Worm (Caenorhabditis elegans) whole organism, late embryonic: ENCODE data around the gene sri-48.

Experiments
- C38D4.7 ChIP-seq: fragments of 200-800 bp; sonication (Bioruptor generic); optimal IDR thresholded peaks from 2 replicates; lab custom pipeline; 2018; ENCODE audit warnings: mild to moderate bottlenecking, missing genetic modification characterization, moderate library complexity, missing compliant biosample characterization
- K09A11.1 ChIP-seq: sonication (generic microtip); optimal IDR thresholded peaks from 2 replicates; lab custom pipeline; 2017; ENCODE audit warnings: antibody characterized with exemption, mild to moderate bottlenecking, missing genetic modification characterization, missing compliant biosample characterization; ENCODE audit not compliant: insufficient read depth
- T23F11.4 ChIP-seq: fragments of 200-800 bp; sonication (Bioruptor generic); optimal IDR thresholded peaks from 2 replicates; lab custom pipeline; 2018; ENCODE audit warnings: mild to moderate bottlenecking, missing genetic modification characterization, missing compliant biosample characterization
- ceh-2 ChIP-seq: sonication (generic microtip); optimal IDR thresholded peaks from 2 replicates; lab custom pipeline; 2016; ENCODE audit warnings: missing genotype, missing genetic modification characterization, missing compliant biosample characterization
- ceh-24 ChIP-seq: sonication (generic microtip); optimal IDR thresholded peaks from 2 replicates; lab custom pipeline; 2016; ENCODE audit warnings: mild to moderate bottlenecking, missing genetic modification characterization, missing compliant biosample characterization
- ceh-31 ChIP-seq: sonication (generic microtip); optimal IDR thresholded peaks from 2 replicates; lab custom pipeline; 2016; ENCODE audit warnings: missing genetic modification characterization, missing compliant biosample characterization
- ceh-45 ChIP-seq: fragments of 200-800 bp; sonication (Bioruptor generic); IDR thresholded peaks from 2 replicates; pipeline ENCODE4 v1.3.6; 2022; ENCODE audit warnings: missing genetic modification reagents, missing genetic modification characterization, missing compliant biosample characterization
- ceh-48 ChIP-seq: sonication (generic microtip); optimal IDR thresholded peaks from 2 replicates; lab custom pipeline; 2016; ENCODE audit warnings: missing genetic modification characterization, inconsistent platforms, missing compliant biosample characterization
- che-1 ChIP-seq: sonication (generic microtip); optimal IDR thresholded peaks from 2 replicates; lab custom pipeline; 2016; ENCODE audit warnings: mild to moderate bottlenecking, missing genetic modification characterization, missing compliant biosample characterization
- dmd-4 ChIP-seq: sonication (generic microtip); optimal IDR thresholded peaks from 2 replicates; lab custom pipeline; 2016; ENCODE audit warnings: borderline replicate concordance, missing genetic modification characterization, missing compliant biosample characterization
- dve-1 ChIP-seq: sonication (generic microtip); optimal IDR thresholded peaks from 2 replicates; lab custom pipeline; 2017; ENCODE audit warnings: antibody characterized with exemption, mild to moderate bottlenecking, missing genetic modification characterization, missing compliant biosample characterization
- elt-2 ChIP-seq: sonication (generic microtip); optimal IDR thresholded peaks from 2 replicates; lab custom pipeline; 2016; ENCODE audit warnings: missing genetic modification reagents, missing genetic modification characterization, missing compliant biosample characterization
- ets-4 ChIP-seq: sonication (generic microtip); optimal IDR thresholded peaks from 2 replicates; lab custom pipeline; 2016; ENCODE audit warnings: missing genetic modification characterization, missing compliant biosample characterization
- eyg-1 ChIP-seq: sonication (generic microtip); optimal IDR thresholded peaks from 2 replicates; lab custom pipeline; 2016; ENCODE audit warnings: missing genotype, missing genetic modification characterization, missing compliant biosample characterization
- fax-1 ChIP-seq: sonication (generic microtip); optimal IDR thresholded peaks from 2 replicates; lab custom pipeline; 2016; ENCODE audit warnings: missing genotype, missing genetic modification characterization, missing compliant biosample characterization
- hlh-13 ChIP-seq: fragments of 200-800 bp; sonication (Bioruptor generic); optimal IDR thresholded peaks from 2 replicates; lab custom pipeline; 2018; ENCODE audit warnings: mild to moderate bottlenecking, missing genetic modification characterization, missing compliant biosample characterization
- hlh-15 ChIP-seq: sonication (generic microtip); optimal IDR thresholded peaks from 2 replicates; lab custom pipeline; 2016; ENCODE audit warnings: missing genetic modification characterization, missing compliant biosample characterization
- hlh-6 ChIP-seq: sonication (generic microtip); optimal IDR thresholded peaks from 2 replicates; lab custom pipeline; 2016; ENCODE audit warnings: missing genotype, missing genetic modification characterization, missing compliant biosample characterization
- hlh-8 ChIP-seq: sonication (generic microtip); optimal IDR thresholded peaks from 2 replicates; lab custom pipeline; 2016; ENCODE audit warnings: missing genotype, missing genetic modification characterization, missing compliant biosample characterization
- lin-11 ChIP-seq: fragments of 200-800 bp; sonication (Bioruptor generic); optimal IDR thresholded peaks from 2 replicates; lab custom pipeline; 2018; ENCODE audit warnings: mild to moderate bottlenecking, missing genetic modification characterization, missing compliant biosample characterization
- mec-3 ChIP-seq: sonication (generic microtip); optimal IDR thresholded peaks from 2 replicates; lab custom pipeline; 2016; ENCODE audit warnings: borderline replicate concordance, missing genetic modification characterization, missing compliant biosample characterization
- nfya-1 ChIP-seq: sonication (generic microtip); optimal IDR thresholded peaks from 2 replicates; lab custom pipeline; 2017; ENCODE audit warnings: missing genetic modification characterization, mild to moderate bottlenecking, missing compliant biosample characterization, antibody characterized with exemption, moderate library complexity
- nhr-11 ChIP-seq: fragments of 150-350 bp; optimal IDR thresholded peaks from 2 replicates; lab custom pipeline; 2014; ENCODE audit warnings: missing biosample characterization, missing genetic modification characterization
- nhr-232 ChIP-seq: sonication (generic microtip); optimal IDR thresholded peaks from 2 replicates; lab custom pipeline; 2016; ENCODE audit warnings: missing genetic modification characterization, missing compliant biosample characterization
- odd-2 ChIP-seq: sonication (generic microtip); optimal IDR thresholded peaks from 2 replicates; lab custom pipeline; 2017; ENCODE audit warnings: antibody characterized with exemption, mild to moderate bottlenecking, missing genetic modification characterization, missing compliant biosample characterization
- pag-3 ChIP-seq: sonication (generic microtip); optimal IDR thresholded peaks from 2 replicates; lab custom pipeline; 2016; ENCODE audit warnings: missing compliant biosample characterization, missing genetic modification characterization, borderline replicate concordance
- pax-1 ChIP-seq: fragments of 150-350 bp; optimal IDR thresholded peaks from 2 replicates; lab custom pipeline; 2014; ENCODE audit warnings: missing biosample characterization, missing genetic modification characterization
- pha-2 ChIP-seq: sonication (generic microtip); optimal IDR thresholded peaks from 2 replicates; lab custom pipeline; 2017; ENCODE audit warnings: mild to moderate bottlenecking, missing genetic modification characterization, missing compliant biosample characterization
- ref-2 ChIP-seq: sonication (generic microtip); optimal IDR thresholded peaks from 2 replicates; lab custom pipeline; 2016; ENCODE audit warnings: missing genetic modification characterization, missing compliant biosample characterization
- sox-2 ChIP-seq: fragments of 200-800 bp; sonication (Bioruptor generic); IDR thresholded peaks from 2 replicates; pipeline ENCODE4 v1.3.6; 2022; ENCODE audit warnings: missing genetic modification reagents, missing genetic modification characterization, missing compliant biosample characterization
- syd-9 ChIP-seq: sonication (generic microtip); optimal IDR thresholded peaks from 2 replicates; lab custom pipeline; 2016; ENCODE audit warnings: mild to moderate bottlenecking, missing genetic modification characterization, moderate library complexity, missing compliant biosample characterization
- tbx-2 ChIP-seq: sonication (generic microtip); optimal IDR thresholded peaks from 2 replicates; lab custom pipeline; 2016; ENCODE audit warnings: missing genetic modification characterization, missing compliant biosample characterization
- unc-3 ChIP-seq, 2 experiments: fragments of 200-800 bp in 1 of 2; sonication (Bioruptor generic) in 1 of 2; sonication (generic microtip) in 1 of 2; conservative IDR thresholded peaks in 1 of 2; optimal IDR thresholded peaks in 1 of 2; 2 replicates each; pipeline versions ENCODE4 v1.3.6 to Lab custom; 2016 to 2022; ENCODE audit warnings: missing compliant biosample characterization in 2 of 2, missing genetic modification characterization in 2 of 2, missing genetic modification reagents in 1 of 2
- unc-42 ChIP-seq: sonication (generic microtip); optimal IDR thresholded peaks from 2 replicates; lab custom pipeline; 2016; ENCODE audit warnings: missing genotype, missing genetic modification characterization, missing compliant biosample characterization
- unc-86 ChIP-seq: sonication (generic microtip); optimal IDR thresholded peaks from 2 replicates; lab custom pipeline; 2016; ENCODE audit warnings: missing genetic modification characterization, missing compliant biosample characterization

sri-48 gene

ce11 chrII:3244758-3245157 is 43.6 kb upstream of the sri-48 start:
- TF ChIP-seq dmd-4 (tag; lab: Kevin White, UChicago), result no peak
- no peak for TF ChIP-seq nhr-11 (tag; lab: Kevin White, UChicago)
- TF ChIP-seq ceh-2, result no peak
- no peak for TF ChIP-seq C38D4.7
- no peak for TF ChIP-seq pha-2 (tag; lab: Kevin White, UChicago)
- TF ChIP-seq ceh-24 (tag; lab: Kevin White, UChicago), result no peak
- TF ChIP-seq K09A11.1, result no peak
- TF ChIP-seq odd-2 (tag; lab: Kevin White, UChicago), result no peak
- no peak for TF ChIP-seq sox-2 (GFP tag; lab: Robert Waterston, UW)
- TF ChIP-seq unc-42 (tag; lab: Kevin White, UChicago), result no peak
- TF ChIP-seq nfya-1, result no peak
- TF ChIP-seq lin-11 (tag; lab: Kevin White, UChicago), result no peak
- no peak for TF ChIP-seq ceh-31 (tag; lab: Kevin White, UChicago)
- TF ChIP-seq unc-3 (GFP tag; conservative IDR thresholded peaks at IDR 0.05; lab: Robert Waterston, UW), result no peak
- no peak for TF ChIP-seq unc-3 (tag; optimal IDR thresholded peaks at IDR 0.05; lab: Kevin White, UChicago)
- TF ChIP-seq hlh-13 (GFP tag; lab: Kevin White, UChicago), result no peak
- TF ChIP-seq eyg-1, result no peak
- no peak for TF ChIP-seq syd-9 (tag; lab: Kevin White, UChicago)
- TF ChIP-seq ceh-48, result no peak
- no peak for TF ChIP-seq pag-3 (tag; lab: Kevin White, UChicago)

- TF ChIP-seq C38D4.7 (no peak), dve-1 (tag; lab: Kevin White, UChicago) (no peak), nhr-232 (tag; lab: Kevin White, UChicago) (no peak), hlh-8 (tag; lab: Kevin White, UChicago) (no peak), ceh-31 (tag; lab: Kevin White, UChicago) (no peak), syd-9 (tag; lab: Kevin White, UChicago) (no peak), K09A11.1 (no peak), ets-4 (tag; lab: Kevin White, UChicago) (no peak), sox-2 (GFP tag; lab: Robert Waterston, UW) (no peak), ceh-45 (GFP tag; lab: Robert Waterston, UW) (no peak), elt-2 (tag; lab: Kevin White, UChicago) (no peak), ref-2 (tag; lab: Kevin White, UChicago) (no peak), lin-11 (tag; lab: Kevin White, UChicago) (no peak), unc-86 (tag; lab: Kevin White, UChicago) (no peak), mec-3 (tag; lab: Kevin White, UChicago) (no peak), fax-1 (tag; lab: Kevin White, UChicago) (no peak)
These were observed 42.9 kb upstream of the sri-48 start, which contains the start of gene C17F4.12 for ce11 chrII:3244070-3244469. C17F4.12 (minus strand) TSS chrII:3244170.

- no peak for TF ChIP-seq syd-9 (tag; lab: Kevin White, UChicago)
- no peak for TF ChIP-seq che-1 (tag; lab: Kevin White, UChicago)
- no peak for TF ChIP-seq hlh-13 (GFP tag; lab: Kevin White, UChicago)
- TF ChIP-seq unc-42 (tag; lab: Kevin White, UChicago), result no peak
- TF ChIP-seq hlh-15 (tag; lab: Kevin White, UChicago), result no peak
- TF ChIP-seq hlh-6 (tag; lab: Kevin White, UChicago), result no peak
- TF ChIP-seq T23F11.4 (GFP tag; lab: Kevin White, UChicago), result no peak
- no peak for TF ChIP-seq sox-2 (GFP tag; lab: Robert Waterston, UW)
- no peak for TF ChIP-seq odd-2 (tag; lab: Kevin White, UChicago)
- no peak for TF ChIP-seq unc-86 (tag; lab: Kevin White, UChicago)
- TF ChIP-seq K09A11.1, result no peak
- TF ChIP-seq nfya-1, result no peak
- TF ChIP-seq tbx-2 (tag; lab: Kevin White, UChicago), result no peak
- TF ChIP-seq pax-1 (tag; lab: Kevin White, UChicago), result no peak
- TF ChIP-seq, all 69 proteins: peak for 0
These were observed 40.7 kb upstream of the sri-48 start for ce11 chrII:3241842-3242241.
